Fruit fly (Drosophila melanogaster) whole organism: ENCODE measurements around the gene 7B2.

Experiments used
- CG8478 ChIP-seq: fragments of >200 bp; optimal IDR thresholded peaks from 2 replicates; lab custom pipeline; 2018; ENCODE audit warnings: inconsistent platforms
- Dll ChIP-seq: fragments of >200 bp; optimal IDR thresholded peaks from 2 replicates; lab custom pipeline; 2017
- EcR ChIP-seq, 2 experiments: fragments of >200 bp; optimal IDR thresholded peaks; 2 replicates each; lab custom pipeline; 2017; ENCODE audit warnings: missing biosample characterization in 2 of 2, missing genetic modification characterization in 2 of 2, missing genetic modification reagents in 2 of 2
- pan ChIP-seq: fragments of >200 bp; optimal IDR thresholded peaks from 2 replicates; lab custom pipeline; 2017
- psq ChIP-seq: fragments of >200 bp; optimal IDR thresholded peaks from 2 replicates; lab custom pipeline; 2017
- usp ChIP-seq: fragments of >200 bp; optimal IDR thresholded peaks from 2 replicates; lab custom pipeline; 2017; ENCODE audit warnings: missing biosample characterization, missing genetic modification characterization, mixed read lengths

- TF ChIP-seq psq (lab: Kevin White, UChicago): no peak
- TF ChIP-seq pan (lab: Kevin White, UChicago): no peak
- TF ChIP-seq usp (GFP tag; lab: Kevin White, UChicago): no peak
- TF ChIP-seq Dll (lab: Kevin White, UChicago): no peak
- no peak for TF ChIP-seq EcR (GFP tag; optimal IDR thresholded peaks at IDR 0.05; lab: Kevin White, UChicago)
- no peak for TF ChIP-seq CG8478 (lab: Kevin White, UChicago)
These were observed 9.2 kb downstream of the 7B2 start for dm6 chr3R:5385761-5386160.
